Worm (Caenorhabditis elegans): ENCODE data around the gene T06C12.14.

The T06C12.14 gene

ce11 chrV:15943125-15943524 is 43.3 kb downstream of the T06C12.14 start, which contains the start of gene srw-53:
Gene srw-53, plus strand, starts transcription at chrV:15943425.
- no peak for TF ChIP-seq dmd-6 (GFP tag; IDR thresholded peaks at IDR 0.05)
- TF ChIP-seq Y48G9A.11 (GFP tag; IDR thresholded peaks at IDR 0.05) = no peak
